Worm (Caenorhabditis elegans): ENCODE results near the gene B0457.6.
A peak's percentile ranks its signal among the peaks of the same experiment; 100 is the strongest.

The B0457.6 gene

DNA sequence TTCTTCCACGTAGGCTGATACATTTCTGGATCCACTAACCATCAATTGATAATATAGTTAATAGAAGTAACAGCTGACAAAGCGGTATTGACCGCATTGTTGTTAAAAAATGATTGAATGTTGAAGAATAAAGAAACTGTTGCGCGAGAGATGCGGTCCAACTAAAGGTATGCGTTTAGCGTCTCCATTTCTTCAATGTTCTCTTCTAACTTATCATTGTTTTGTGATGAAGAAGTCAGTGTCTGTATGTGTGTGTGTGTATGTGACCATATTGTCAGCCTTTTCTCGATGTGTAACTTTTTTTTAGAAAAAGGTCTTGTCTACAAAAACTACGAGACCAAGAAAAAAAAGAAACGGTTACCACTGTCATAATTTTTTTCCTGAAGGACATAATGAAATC, 4.2 kb downstream of the B0457.6 start, which contains the start of gene B0457.2:
B0457.2 (minus strand) TSS at position 101 of the 400 bp plus-strand sequence.
- TF ChIP-seq sea-1 (GFP tag; conservative IDR thresholded peaks at IDR 0.05) (no peak), hmbx-1 (tag; optimal IDR thresholded peaks at IDR 0.05) (no peak), F13C5.2 (tag; optimal IDR thresholded peaks at IDR 0.05) (no peak), tra-4 (tag; optimal IDR thresholded peaks at IDR 0.05) (no peak), ets-7 (tag; optimal IDR thresholded peaks at IDR 0.05) (no peak), pes-1 (GFP tag; IDR thresholded peaks at IDR 0.05) (no peak), tbx-37 (GFP tag; conservative IDR thresholded peaks at IDR 0.05) (no peak), hmg-4 (GFP tag; optimal IDR thresholded peaks at IDR 0.05) (no peak), ceh-36 (tag; optimal IDR thresholded peaks at IDR 0.05) (no peak), scrt-1 (GFP tag; IDR thresholded peaks at IDR 0.05) (no peak), B0310.2 (tag; optimal IDR thresholded peaks at IDR 0.05) (no peak), hnd-1 (tag; optimal IDR thresholded peaks at IDR 0.05) (no peak), ama-1 (optimal IDR thresholded peaks at IDR 0.05) (no peak), tbx-11 (GFP tag; IDR thresholded peaks at IDR 0.05) (no peak), aly-1 (tag; optimal IDR thresholded peaks at IDR 0.05) (no peak), ceh-13 (GFP tag; optimal IDR thresholded peaks at IDR 0.05) (no peak), flt-1 (GFP tag; IDR thresholded peaks at IDR 0.05) (no peak)

DNA sequence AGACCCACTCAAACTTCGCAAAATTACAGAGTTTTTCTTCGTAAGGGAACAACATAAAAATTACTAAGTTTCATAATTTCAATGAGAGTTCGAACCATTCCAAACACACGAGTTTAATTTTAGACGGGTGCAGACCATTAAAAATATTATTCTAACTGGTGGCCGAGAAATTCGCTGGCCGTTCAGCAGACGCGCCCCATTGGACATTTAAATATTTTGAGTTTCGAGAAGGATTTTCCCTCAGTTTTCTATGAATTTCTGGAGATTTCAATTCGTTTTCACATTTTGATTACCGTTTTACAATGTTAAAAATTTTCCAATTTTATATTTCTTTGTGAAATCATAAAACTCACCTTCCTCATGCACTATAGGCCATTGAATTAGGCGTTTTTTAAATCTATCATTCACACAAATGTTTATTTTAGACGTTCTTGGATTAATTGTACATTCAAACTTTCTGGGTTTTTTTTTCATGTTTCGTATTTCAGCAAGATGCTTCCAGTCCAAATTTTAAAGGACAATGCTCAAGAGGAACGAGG, 5.1 kb downstream of the B0457.6 start, which contains the start of gene cct-2:
cct-2 (plus strand) TSS at position 489 of the 539 bp plus-strand sequence.
- TF ChIP-seq tbx-37 (GFP tag; conservative IDR thresholded peaks at IDR 0.05) (no peak), F13C5.2 (tag; optimal IDR thresholded peaks at IDR 0.05) (no peak), sea-1 (GFP tag; conservative IDR thresholded peaks at IDR 0.05) (no peak), flt-1 (GFP tag; IDR thresholded peaks at IDR 0.05) (peak; percentile 52; the same call in 1 of the 2 replicates), ets-7 (tag; optimal IDR thresholded peaks at IDR 0.05) (peak; percentile 25), aly-1 (tag; optimal IDR thresholded peaks at IDR 0.05) (no peak), ceh-36 (tag; optimal IDR thresholded peaks at IDR 0.05) (no peak), ceh-13 (GFP tag; optimal IDR thresholded peaks at IDR 0.05) (no peak)

DNA sequence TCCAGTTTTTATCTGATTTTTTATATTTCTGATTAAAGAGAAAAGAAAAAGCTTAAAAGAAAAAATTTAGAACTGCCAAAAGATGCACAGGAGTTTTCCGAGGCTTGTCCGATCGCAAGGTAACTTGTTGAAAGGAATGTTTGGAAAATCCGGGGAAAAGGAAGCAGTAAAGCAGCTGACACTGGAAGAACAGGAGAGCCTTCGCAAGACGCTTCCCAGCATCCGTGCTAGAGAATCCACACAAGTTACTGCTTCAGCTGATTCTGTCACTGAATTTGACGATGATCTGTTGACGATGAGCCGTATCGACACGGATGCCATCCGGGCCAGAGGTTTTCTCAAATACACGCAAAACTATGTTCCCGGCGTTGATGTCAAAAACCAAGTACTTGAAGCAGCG, 7.5 kb downstream of the B0457.6 start, which contains the start of gene mrpl-50:
mrpl-50 (plus strand) TSS at position 71 of the 400 bp plus-strand sequence.
- TF ChIP-seq sea-1 (GFP tag; conservative IDR thresholded peaks at IDR 0.05) (no peak), tra-4 (tag; optimal IDR thresholded peaks at IDR 0.05) (peak; percentile 22)

DNA sequence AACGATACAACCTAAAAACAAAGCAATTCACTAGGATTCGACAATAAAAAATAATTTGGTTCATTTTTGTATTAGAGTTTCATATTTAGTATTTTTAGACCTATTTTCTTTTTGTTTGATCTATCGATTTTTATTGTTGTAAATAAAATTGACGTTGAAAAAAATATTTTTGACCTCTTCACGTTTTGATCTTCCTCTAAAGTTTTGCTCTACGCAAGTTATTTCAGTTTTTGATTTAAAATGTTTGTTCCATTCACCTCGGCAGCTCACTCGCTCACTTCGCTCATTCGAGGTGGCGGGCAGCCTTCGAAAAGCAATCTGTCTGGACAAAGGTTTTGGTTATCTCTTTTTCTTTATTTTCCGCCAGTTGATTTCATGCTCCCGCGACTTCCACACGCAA, 8.5 kb downstream of the B0457.6 start, which contains the start of gene enol-1:
enol-1 (plus strand) TSS at position 235 of the 400 bp plus-strand sequence.
- no peak for TF ChIP-seq tbx-37 (GFP tag; conservative IDR thresholded peaks at IDR 0.05)

DNA sequence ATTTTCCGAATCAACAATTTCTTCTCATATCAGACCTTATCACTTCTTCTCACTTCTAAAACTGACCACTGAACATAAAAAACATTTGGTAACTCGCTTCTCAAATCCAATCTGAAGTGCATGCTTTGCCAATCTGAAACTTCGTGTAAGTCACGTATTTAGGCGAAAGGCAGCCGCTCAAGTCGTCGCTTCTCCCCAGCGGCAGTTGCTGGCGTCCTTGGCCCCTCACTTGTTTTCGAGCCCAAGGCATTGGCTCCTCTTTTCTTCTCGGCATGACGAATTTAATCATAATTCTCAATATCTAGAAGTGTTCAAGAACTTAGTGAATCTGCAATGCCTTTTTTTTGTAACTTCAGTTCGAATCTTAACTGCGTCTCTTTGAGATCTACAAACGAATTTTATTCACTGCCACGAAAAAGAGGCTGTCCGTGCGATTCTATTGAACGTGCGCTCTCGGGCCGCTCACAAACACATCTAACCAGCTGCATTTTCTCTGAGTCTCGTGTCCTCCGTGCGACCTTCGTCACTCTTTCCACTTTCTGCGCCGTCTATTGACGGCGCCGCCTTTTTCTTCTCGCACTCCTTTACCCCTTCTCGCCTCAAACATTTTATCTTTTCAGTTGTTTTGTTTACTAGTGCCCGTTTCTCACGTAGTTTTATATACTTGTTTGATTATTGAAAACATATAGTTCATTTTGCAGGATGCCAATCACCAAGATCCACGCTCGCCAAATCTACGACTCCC, 9.4 kb downstream of the B0457.6 start:
- no peak for TF ChIP-seq tbx-37 (GFP tag; conservative IDR thresholded peaks at IDR 0.05)
- TF ChIP-seq tbx-11 (GFP tag; IDR thresholded peaks at IDR 0.05) = no peak
- TF ChIP-seq ama-1 (optimal IDR thresholded peaks at IDR 0.05) = no peak
- no peak for TF ChIP-seq pes-1 (GFP tag; IDR thresholded peaks at IDR 0.05)
- TF ChIP-seq aly-1 (tag; optimal IDR thresholded peaks at IDR 0.05) = no peak
- TF ChIP-seq hmg-4 (GFP tag; optimal IDR thresholded peaks at IDR 0.05) = no peak
- no peak for TF ChIP-seq flt-1 (GFP tag; IDR thresholded peaks at IDR 0.05)
- TF ChIP-seq tra-4 (tag; optimal IDR thresholded peaks at IDR 0.05) = no peak
- no peak for TF ChIP-seq B0310.2 (tag; optimal IDR thresholded peaks at IDR 0.05)
- TF ChIP-seq F13C5.2 (tag; optimal IDR thresholded peaks at IDR 0.05) = no peak
- no peak for TF ChIP-seq ceh-36 (tag; optimal IDR thresholded peaks at IDR 0.05)

DNA sequence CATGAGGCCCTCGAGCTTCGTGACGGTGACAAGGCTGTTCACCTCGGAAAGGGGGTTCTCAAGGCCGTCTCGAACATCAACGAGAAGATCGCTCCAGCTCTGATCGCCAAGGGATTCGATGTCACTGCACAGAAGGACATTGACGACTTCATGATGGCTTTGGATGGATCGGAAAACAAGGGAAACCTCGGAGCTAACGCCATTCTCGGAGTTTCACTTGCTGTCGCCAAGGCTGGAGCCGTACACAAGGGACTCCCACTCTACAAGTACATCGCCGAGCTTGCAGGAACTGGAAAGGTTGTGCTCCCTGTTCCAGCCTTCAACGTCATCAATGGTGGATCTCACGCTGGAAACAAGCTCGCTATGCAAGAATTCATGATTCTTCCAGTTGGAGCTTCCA, 10.2 kb downstream of the B0457.6 start:
- TF ChIP-seq flt-1 (GFP tag; IDR thresholded peaks at IDR 0.05) (no peak), pes-1 (GFP tag; IDR thresholded peaks at IDR 0.05) (no peak), aly-1 (tag; optimal IDR thresholded peaks at IDR 0.05) (no peak), hmbx-1 (tag; optimal IDR thresholded peaks at IDR 0.05) (no peak)

DNA sequence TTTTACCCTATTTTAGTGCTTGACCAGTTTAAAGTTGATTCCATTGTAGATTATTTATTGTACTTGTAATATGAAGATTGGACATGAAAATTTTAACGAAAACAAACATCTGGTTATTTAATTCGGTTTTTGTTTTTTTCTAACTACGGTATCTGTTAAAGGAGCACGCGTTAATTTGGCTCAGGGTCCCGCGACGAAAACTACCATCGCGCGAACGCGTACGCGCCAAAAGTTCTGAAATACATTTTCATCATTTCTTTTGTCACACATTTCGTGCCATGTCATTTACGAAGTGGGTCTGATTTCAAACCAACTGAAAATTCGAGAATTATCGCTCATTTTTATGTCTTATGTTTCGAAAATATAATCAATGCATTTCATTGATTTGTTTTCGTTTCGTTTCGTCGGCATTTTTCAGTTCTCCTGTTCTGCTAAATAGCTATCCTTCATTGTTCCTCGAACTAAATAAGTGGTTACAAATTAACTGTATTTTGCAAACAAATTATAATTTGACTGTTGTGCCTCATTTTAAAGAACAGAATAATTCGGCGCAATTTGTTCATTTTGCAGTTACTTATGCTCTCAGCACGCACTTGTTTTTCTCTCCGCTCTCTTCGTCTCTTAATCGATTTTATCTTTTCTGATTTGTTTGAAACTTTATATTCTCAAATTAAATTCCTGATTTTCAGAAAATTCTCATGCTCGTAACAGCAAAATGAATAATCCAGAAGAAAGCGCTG, 11.6 kb downstream of the B0457.6 start, which contains the start of gene T21B10.3:
T21B10.3 (plus strand) TSS at position 690 of the 740 bp plus-strand sequence.
- no peak for TF ChIP-seq ets-7 (tag; optimal IDR thresholded peaks at IDR 0.05)
- no peak for TF ChIP-seq B0310.2 (tag; optimal IDR thresholded peaks at IDR 0.05)
- TF ChIP-seq pes-1 (GFP tag; IDR thresholded peaks at IDR 0.05) = no peak
- TF ChIP-seq scrt-1 (GFP tag; IDR thresholded peaks at IDR 0.05) = no peak
- no peak for TF ChIP-seq hmbx-1 (tag; optimal IDR thresholded peaks at IDR 0.05)

DNA sequence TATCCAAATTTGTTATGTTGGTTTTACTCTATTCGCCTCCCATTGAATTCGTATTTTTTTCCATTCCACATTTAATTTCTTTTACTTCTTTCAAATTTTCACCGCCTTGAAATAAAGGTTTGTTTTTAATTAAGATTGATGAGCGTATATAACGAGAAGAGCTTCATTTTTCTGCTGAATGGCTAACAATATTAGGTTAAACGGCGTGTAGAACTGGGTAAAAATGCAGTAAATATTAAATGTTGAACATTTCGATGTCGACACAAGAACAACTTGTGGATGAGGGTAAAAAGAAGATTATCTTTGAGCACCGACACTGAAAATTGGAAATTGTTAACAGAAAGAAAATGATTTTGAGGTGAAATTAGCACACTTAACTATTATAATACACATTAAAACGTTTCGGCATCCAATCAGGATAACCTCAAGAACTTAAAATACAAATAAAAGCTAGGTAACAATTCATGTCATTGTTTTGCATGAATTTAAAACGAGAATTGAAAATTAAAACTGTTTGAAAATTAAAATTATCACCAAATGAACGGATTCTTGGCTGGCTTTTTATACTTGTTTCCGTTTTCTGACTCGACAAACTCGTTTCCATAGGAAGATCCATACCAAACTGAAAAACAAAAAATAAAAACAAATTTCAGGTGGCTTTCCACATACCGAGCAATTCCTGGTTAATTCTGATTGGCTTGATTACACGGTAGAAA, 16.8 kb downstream of the B0457.6 start:
- no peak for TF ChIP-seq tbx-37 (GFP tag; conservative IDR thresholded peaks at IDR 0.05)
- TF ChIP-seq ceh-13 (GFP tag; optimal IDR thresholded peaks at IDR 0.05) = no peak
- no peak for TF ChIP-seq ama-1 (optimal IDR thresholded peaks at IDR 0.05)
- TF ChIP-seq tra-4 (tag; optimal IDR thresholded peaks at IDR 0.05) = no peak
- no peak for TF ChIP-seq pes-1 (GFP tag; IDR thresholded peaks at IDR 0.05)
- TF ChIP-seq B0310.2 (tag; optimal IDR thresholded peaks at IDR 0.05) = no peak
- no peak for TF ChIP-seq aly-1 (tag; optimal IDR thresholded peaks at IDR 0.05)
- TF ChIP-seq hmbx-1 (tag; optimal IDR thresholded peaks at IDR 0.05) = no peak
- TF ChIP-seq tbx-11 (GFP tag; IDR thresholded peaks at IDR 0.05) = no peak
- no peak for TF ChIP-seq ceh-36 (tag; optimal IDR thresholded peaks at IDR 0.05)
- no peak for TF ChIP-seq hnd-1 (tag; optimal IDR thresholded peaks at IDR 0.05)
- no peak for TF ChIP-seq flt-1 (GFP tag; IDR thresholded peaks at IDR 0.05)
- TF ChIP-seq scrt-1 (GFP tag; IDR thresholded peaks at IDR 0.05) = no peak
- TF ChIP-seq hmg-4 (GFP tag; optimal IDR thresholded peaks at IDR 0.05) = no peak
- no peak for TF ChIP-seq ets-7 (tag; optimal IDR thresholded peaks at IDR 0.05)
- TF ChIP-seq F13C5.2 (tag; optimal IDR thresholded peaks at IDR 0.05) = no peak
- TF ChIP-seq sea-1 (GFP tag; conservative IDR thresholded peaks at IDR 0.05) = no peak
